Worm (Caenorhabditis elegans) whole organism, L4 larva: ENCODE results near the gene zer-1.

ENCODE experiments used
- F26F4.8 ChIP-seq: fragments of 200-800 bp; sonication (Bioruptor generic); conservative IDR thresholded peaks from 2 replicates; pipeline ENCODE4 v1.3.6; 2022; ENCODE audit warnings: missing genetic modification characterization, missing compliant biosample characterization
- F37D6.2 ChIP-seq: sonication (generic microtip); optimal IDR thresholded peaks from 2 replicates; lab custom pipeline; 2016; ENCODE audit warnings: mild to moderate bottlenecking, missing genetic modification characterization, missing compliant biosample characterization
- arid-1 ChIP-seq: fragments of 200-800 bp; sonication (Bioruptor generic); conservative IDR thresholded peaks from 2 replicates; pipeline ENCODE4 v1.3.6; 2022; ENCODE audit warnings: missing genetic modification reagents, missing genetic modification characterization, missing compliant biosample characterization
- dmd-9 ChIP-seq: fragments of 200-800 bp; sonication (Bioruptor generic); IDR thresholded peaks from 2 replicates; pipeline ENCODE4 v1.3.6; 2022; ENCODE audit warnings: missing genetic modification reagents, missing genetic modification characterization, missing compliant biosample characterization
- fos-1 ChIP-seq: fragments of 150-350 bp; optimal IDR thresholded peaks from 2 replicates; lab custom pipeline; 2014; ENCODE audit warnings: missing biosample characterization, missing genetic modification characterization
- nhr-11 ChIP-seq: fragments of 150-350 bp; optimal IDR thresholded peaks from 2 replicates; lab custom pipeline; 2014; ENCODE audit warnings: missing biosample characterization, missing genetic modification characterization
- nhr-28 ChIP-seq: fragments of 150-350 bp; optimal IDR thresholded peaks from 2 replicates; lab custom pipeline; 2014; ENCODE audit warnings: missing biosample characterization, missing genetic modification characterization
- nhr-76 ChIP-seq: fragments of 150-350 bp; optimal IDR thresholded peaks from 2 replicates; lab custom pipeline; 2014; ENCODE audit warnings: missing biosample characterization, missing genetic modification characterization
- saeg-2 ChIP-seq: fragments of 200-800 bp; sonication (Bioruptor generic); IDR thresholded peaks from 2 replicates; pipeline ENCODE4 v1.3.6; 2022; ENCODE audit warnings: missing genetic modification reagents, missing genetic modification characterization, missing compliant biosample characterization
- unc-62 ChIP-seq, 3 experiments: fragments of 150-350 bp in 1 of 3; sonication (generic microtip); optimal IDR thresholded peaks in 2 of 3; peaks in 1 of 3; 1 replicate in 1 of 3; 2 replicates in 2 of 3; lab custom pipeline; 2014 to 2017; ENCODE audit warnings: missing biosample characterization in 3 of 3, missing genetic modification characterization in 3 of 3, missing genetic modification reagents in 3 of 3, missing genotype in 1 of 3
- ztf-11 ChIP-seq: fragments of 150-350 bp; optimal IDR thresholded peaks from 2 replicates; lab custom pipeline; 2014; ENCODE audit warnings: missing biosample characterization, missing genetic modification characterization

DNA sequence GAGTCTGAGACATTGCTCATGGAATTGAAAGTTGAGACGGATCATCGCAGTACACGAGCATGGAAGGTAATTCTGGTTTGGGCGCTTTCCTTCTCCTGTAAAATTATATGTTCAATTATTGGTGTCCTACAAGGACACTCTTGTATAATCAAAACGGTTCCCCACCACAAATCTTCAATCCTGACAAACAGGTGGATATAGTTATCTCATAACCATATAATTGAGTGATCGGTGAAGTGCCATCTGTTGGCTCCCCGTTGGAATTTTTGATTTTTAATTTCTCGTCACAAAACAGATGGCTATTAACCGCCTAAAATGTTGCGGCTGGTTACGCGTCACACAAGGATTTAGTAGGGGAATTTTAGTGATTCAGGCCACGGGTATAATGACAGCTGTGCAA is 17.7 kb downstream of the zer-1 start:
- no peak for TF ChIP-seq unc-62 (GFP tag; optimal IDR thresholded peaks at IDR 0.05 in 1 of 2; lab: Kevin White, UChicago)
- TF ChIP-seq unc-62 (tag; optimal IDR thresholded peaks at IDR 0.05; lab: Kevin White, UChicago) = no peak
- TF ChIP-seq nhr-28 (tag; lab: Kevin White, UChicago) = no peak
- TF ChIP-seq arid-1 = no peak
- no peak for TF ChIP-seq F26F4.8 (GFP tag; lab: Robert Waterston, UW)
- TF ChIP-seq saeg-2 (GFP tag; lab: Robert Waterston, UW) = no peak
- no peak for TF ChIP-seq nhr-11 (tag; lab: Kevin White, UChicago)
- no peak for TF ChIP-seq ztf-11
- no peak for TF ChIP-seq fos-1
- no peak for TF ChIP-seq F37D6.2 (tag; lab: Kevin White, UChicago)
- no peak for TF ChIP-seq nhr-76 (tag; lab: Kevin White, UChicago)
- TF ChIP-seq dmd-9 (GFP tag; lab: Robert Waterston, UW) = no peak
